Worm (Caenorhabditis elegans) whole organism, early embryonic: ENCODE measurements around the gene unc-98.

Experiments
- ama-1 ChIP-seq: fragments of 150-350 bp; optimal IDR thresholded peaks from 2 replicates; lab custom pipeline; 2014
- ceh-36 ChIP-seq: sonication (generic microtip); optimal IDR thresholded peaks from 2 replicates; lab custom pipeline; 2016; ENCODE audit warnings: missing genetic modification characterization, inconsistent platforms, missing compliant biosample characterization
- ets-7 ChIP-seq: sonication (generic microtip); optimal IDR thresholded peaks from 2 replicates; lab custom pipeline; 2016; ENCODE audit warnings: missing genotype, missing genetic modification characterization, missing compliant biosample characterization
- hmg-4 ChIP-seq: fragments of 200-800 bp; sonication (Bioruptor generic); optimal IDR thresholded peaks from 2 replicates; lab custom pipeline; 2018; ENCODE audit warnings: mild to moderate bottlenecking, missing genetic modification characterization, missing compliant biosample characterization
- tra-4 ChIP-seq: sonication (generic microtip); optimal IDR thresholded peaks from 2 replicates; lab custom pipeline; 2017; ENCODE audit warnings: missing genetic modification characterization, missing compliant biosample characterization

- no peak for TF ChIP-seq ets-7
- no peak for TF ChIP-seq tra-4 (tag; lab: Kevin White, UChicago)
- TF ChIP-seq ama-1 (lab: Kevin White, UChicago) = no peak
- TF ChIP-seq ceh-36 (tag; lab: Kevin White, UChicago) = no peak
- TF ChIP-seq hmg-4 (GFP tag; lab: Kevin White, UChicago) = no peak
These were observed at the start of gene unc-98, which contains the start of gene F08C6.18 for ce11 chrX:7573572-7573628.
